ENCODE assay signal across 1 worm cellular context in the genomic region with DNA sequence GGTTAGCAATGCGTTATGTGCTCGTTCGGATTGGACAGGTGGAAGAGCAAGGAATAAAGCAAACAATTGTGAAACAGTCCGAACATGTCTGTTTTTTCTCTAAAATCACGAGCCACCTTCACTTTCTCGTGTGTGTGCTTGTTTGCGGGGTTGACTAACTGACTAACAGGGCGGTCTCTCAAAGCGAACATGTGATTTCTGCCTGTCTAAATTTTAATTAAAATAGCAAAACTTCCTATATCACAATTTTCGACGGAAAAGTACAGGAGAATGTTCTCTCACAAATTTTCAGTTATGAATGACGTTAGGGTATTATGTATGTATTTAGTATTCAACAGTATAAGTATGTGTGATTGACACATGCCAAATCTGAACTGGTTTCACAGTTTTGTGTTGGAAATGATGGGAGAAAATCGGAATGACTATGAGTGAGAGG.
TF ChIP-seq lines count a peak whose summit lies in the region.

No protein-coding gene starts in this region.

TF ChIP-seq in whole organism, L4 larva, 104 proteins besides CTCF, POLR2A, EP300 and RAD21 (continued from another document):
- TF ChIP-seq hif-1 (tag; optimal IDR thresholded peaks at IDR 0.05; lab: Kevin White, UChicago) (peak in 1 of 2 experiments; percentile 12), arid-1 (GFP tag; conservative IDR thresholded peaks at IDR 0.05; lab: Robert Waterston, UW) (no peak), Y105C5A.15 (GFP tag; IDR thresholded peaks at IDR 0.05; lab: Robert Waterston, UW) (no peak), attf-4 (tag; optimal IDR thresholded peaks at IDR 0.05; lab: Kevin White, UChicago) (no peak), duxl-1 (tag; optimal IDR thresholded peaks at IDR 0.05; lab: Kevin White, UChicago; ENCODE audit: poor library complexity) (no peak), ctbp-1 (GFP tag; IDR thresholded peaks at IDR 0.05; lab: Robert Waterston, UW) (no peak), aha-1 (tag; lab: Kevin White, UChicago) (no peak), tra-1 (GFP tag; IDR thresholded peaks at IDR 0.05; lab: Robert Waterston, UW) (peak; percentile 52), ceh-20 (GFP tag; IDR thresholded peaks at IDR 0.05; lab: Robert Waterston, UW) (no peak), nhr-102 (tag; optimal IDR thresholded peaks at IDR 0.05; lab: Kevin White, UChicago) (peak; percentile 1), nhr-11 (tag; optimal IDR thresholded peaks at IDR 0.05; lab: Kevin White, UChicago) (peak; percentile 22), daf-19 (GFP tag; conservative IDR thresholded peaks at IDR 0.05; lab: Robert Waterston, UW) (no peak), madf-5 (GFP tag; IDR thresholded peaks at IDR 0.05; lab: Robert Waterston, UW) (no peak), vab-7 (GFP tag; IDR thresholded peaks at IDR 0.05; lab: Robert Waterston, UW) (no peak), daf-16 (GFP tag; optimal IDR thresholded peaks at IDR 0.05; lab: Kevin White, UChicago) (peak in 1 of 2 experiments; percentile 34), daf-16 (tag; optimal IDR thresholded peaks at IDR 0.05; lab: Kevin White, UChicago) (peak; percentile 29), ceh-44 (GFP tag; IDR thresholded peaks at IDR 0.05; lab: Robert Waterston, UW) (no peak), ZK337.2 (GFP tag; IDR thresholded peaks at IDR 0.05; lab: Robert Waterston, UW) (no peak), dmd-6 (GFP tag; IDR thresholded peaks at IDR 0.05; lab: Robert Waterston, UW) (peak; percentile 76), set-16 (GFP tag; IDR thresholded peaks at IDR 0.05; lab: Robert Waterston, UW) (no peak), Y75B8A.6 (GFP tag; IDR thresholded peaks at IDR 0.05; lab: Robert Waterston, UW) (no peak), ceh-28 (tag; optimal IDR thresholded peaks at IDR 0.05; lab: Kevin White, UChicago) (no peak), spr-1 (tag; optimal IDR thresholded peaks at IDR 0.05; lab: Kevin White, UChicago) (no peak), mdl-1 (tag; optimal IDR thresholded peaks at IDR 0.05; lab: Kevin White, UChicago) (peak in 1 of 2 experiments; percentile 68), nhr-10 (tag; optimal IDR thresholded peaks at IDR 0.05; lab: Kevin White, UChicago) (no peak), unc-39 (tag; optimal IDR thresholded peaks at IDR 0.05; lab: Kevin White, UChicago) (no peak), pha-4 (GFP tag; IDR thresholded peaks at IDR 0.05; lab: Robert Waterston, UW) (peak; percentile 17; the same call in 1 of the 2 replicates), pha-4 (tag; optimal IDR thresholded peaks at IDR 0.05; lab: Kevin White, UChicago) (peak; percentile 59)
